Fruit fly (Drosophila melanogaster): ENCODE data around the gene Grip84.
A peak's percentile ranks its signal among the peaks of the same experiment; 100 is the strongest.

The Grip84 gene

dm6 chrX:19565714-19566316 is at the start of gene Grip84, which contains the start of gene car (continued):
- TF ChIP-seq CG6163 (GFP tag; IDR thresholded peaks at IDR 0.05) (0 out of 3 replicates have a peak, but pooled peaks have one; percentile 48), CG7368 (GFP tag; optimal IDR thresholded peaks at IDR 0.05) (no peak), CG3919 (GFP tag; optimal IDR thresholded peaks at IDR 0.05) (no peak), Eip78C (GFP tag) (peak; percentile 90), fkh (GFP tag; optimal IDR thresholded peaks at IDR 0.05) (no peak), vri (GFP tag; optimal IDR thresholded peaks at IDR 0.05) (no peak), CG16779 (tag; optimal IDR thresholded peaks at IDR 0.05) (no peak), net (GFP tag; optimal IDR thresholded peaks at IDR 0.05) (no peak)

DNA sequence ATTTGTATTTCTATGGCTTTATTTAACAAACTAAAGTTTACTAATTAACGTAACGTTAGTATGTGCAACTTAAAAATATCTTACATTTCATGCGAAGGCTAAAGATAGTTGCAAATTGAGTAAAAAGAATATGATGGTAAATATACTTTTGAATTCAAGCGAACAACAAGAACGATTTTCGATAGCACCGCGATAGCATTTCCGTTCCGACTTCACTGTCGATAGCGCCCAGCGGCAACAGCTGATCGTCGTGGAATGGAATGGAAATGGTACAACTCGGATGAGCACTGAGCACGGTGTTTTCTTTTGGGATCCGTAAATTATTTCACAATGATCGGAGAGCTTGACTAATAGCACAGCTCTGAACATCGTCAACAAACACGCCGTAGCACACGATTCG is 47.9 kb upstream of the Grip84 start:
- no peak for TF ChIP-seq CG11902 (GFP tag; optimal IDR thresholded peaks at IDR 0.05)
- TF ChIP-seq fd59A (GFP tag; optimal IDR thresholded peaks at IDR 0.05), result no peak
- TF ChIP-seq CG7368 (GFP tag; optimal IDR thresholded peaks at IDR 0.05), result no peak
- TF ChIP-seq CG6808 (GFP tag; optimal IDR thresholded peaks at IDR 0.05), result no peak
- no peak for TF ChIP-seq OdsH (GFP tag; optimal IDR thresholded peaks at IDR 0.05)
- no peak for TF ChIP-seq CG32006 (GFP tag; optimal IDR thresholded peaks at IDR 0.05)
- no peak for TF ChIP-seq vri (GFP tag; optimal IDR thresholded peaks at IDR 0.05)
- no peak for TF ChIP-seq CG10631 (GFP tag; optimal IDR thresholded peaks at IDR 0.05)
- TF ChIP-seq Ets21C (GFP tag; optimal IDR thresholded peaks at IDR 0.05), result no peak
- no peak for TF ChIP-seq net (GFP tag; optimal IDR thresholded peaks at IDR 0.05)
- peak; percentile 44 for TF ChIP-seq lz (GFP tag; optimal IDR thresholded peaks at IDR 0.05)
- TF ChIP-seq CG4318 (GFP tag; optimal IDR thresholded peaks at IDR 0.05), result no peak
- no peak for TF ChIP-seq achi (GFP tag; optimal IDR thresholded peaks at IDR 0.05)
- no peak for TF ChIP-seq CG16779 (tag; optimal IDR thresholded peaks at IDR 0.05)
- TF ChIP-seq pdm3 (GFP tag; optimal IDR thresholded peaks at IDR 0.05), result no peak
- TF ChIP-seq Eip75B (GFP tag; optimal IDR thresholded peaks at IDR 0.05), result no peak
- no peak for TF ChIP-seq Hr4 (GFP tag; optimal IDR thresholded peaks at IDR 0.05)
- TF ChIP-seq fd85E (GFP tag; optimal IDR thresholded peaks at IDR 0.05), result no peak
- TF ChIP-seq spab (GFP tag; optimal IDR thresholded peaks at IDR 0.05), result no peak
- TF ChIP-seq CG3032 (tag; optimal IDR thresholded peaks at IDR 0.05), result no peak
- no peak for TF ChIP-seq CG11294 (GFP tag; IDR thresholded peaks at IDR 0.05)
- TF ChIP-seq Eip78C (GFP tag), result no peak
- peak; percentile 30 for TF ChIP-seq CG6792 (GFP tag; optimal IDR thresholded peaks at IDR 0.05)
- TF ChIP-seq CG11762 (GFP tag; optimal IDR thresholded peaks at IDR 0.05; ENCODE audit: insufficient read depth), result no peak
- no peak for TF ChIP-seq salr (GFP tag; optimal IDR thresholded peaks at IDR 0.05)
- TF ChIP-seq dsx (GFP tag; optimal IDR thresholded peaks at IDR 0.05; ENCODE audit: poor library complexity, severe bottlenecking), result no peak
- TF ChIP-seq Hr38 (GFP tag; optimal IDR thresholded peaks at IDR 0.05), result no peak
- no peak for TF ChIP-seq Sox14 (GFP tag; optimal IDR thresholded peaks at IDR 0.05)
- TF ChIP-seq acj6 (GFP tag; optimal IDR thresholded peaks at IDR 0.05), result no peak
- no peak for TF ChIP-seq CG8319 (GFP tag; optimal IDR thresholded peaks at IDR 0.05)
- no peak for TF ChIP-seq Sox15 (GFP tag; optimal IDR thresholded peaks at IDR 0.05)
- TF ChIP-seq CG6854 (GFP tag; optimal IDR thresholded peaks at IDR 0.05), result peak; percentile 64
- TF ChIP-seq Eip93F (GFP tag; optimal IDR thresholded peaks at IDR 0.05), result no peak
- TF ChIP-seq Hr39 (GFP tag; optimal IDR thresholded peaks at IDR 0.05), result no peak
- peak; percentile 63 for TF ChIP-seq CG1621 (tag; optimal IDR thresholded peaks at IDR 0.05)
- no peak for TF ChIP-seq Gug (GFP tag; IDR thresholded peaks at IDR 0.05)
- TF ChIP-seq ss (GFP tag; optimal IDR thresholded peaks at IDR 0.05), result no peak
- peak; percentile 49 for TF ChIP-seq CG34406 (GFP tag; optimal IDR thresholded peaks at IDR 0.05)
- no peak for TF ChIP-seq CG8119 (GFP tag; IDR thresholded peaks at IDR 0.05)
- TF ChIP-seq topi (GFP tag; optimal IDR thresholded peaks at IDR 0.05), result no peak
- TF ChIP-seq CG6163 (GFP tag; IDR thresholded peaks at IDR 0.05), result peak; percentile 56; the same call in 1 of the 3 replicates
- TF ChIP-seq Blimp-1 (GFP tag; optimal IDR thresholded peaks at IDR 0.05), result no peak
- TF ChIP-seq Lpt (GFP tag; optimal IDR thresholded peaks at IDR 0.05), result no peak
- peak; percentile 1 for TF ChIP-seq cyc (GFP tag; optimal IDR thresholded peaks at IDR 0.05)
- no peak for TF ChIP-seq CG15336 (GFP tag; IDR thresholded peaks at IDR 0.05)
- TF ChIP-seq Smox (GFP tag; optimal IDR thresholded peaks at IDR 0.05), result no peak
- no peak for TF ChIP-seq CG9139 (GFP tag; optimal IDR thresholded peaks at IDR 0.05)
- no peak for TF ChIP-seq CG3919 (GFP tag; optimal IDR thresholded peaks at IDR 0.05)
